Worm (Caenorhabditis elegans): ENCODE data around the gene ZK930.6.

- no peak for TF ChIP-seq ces-1 (GFP tag; optimal IDR thresholded peaks at IDR 0.05)
- TF ChIP-seq nhr-77 (tag; optimal IDR thresholded peaks at IDR 0.05): no peak
- no peak for TF ChIP-seq nhr-237 (tag; optimal IDR thresholded peaks at IDR 0.05)
- TF ChIP-seq snpc-4 (tag; optimal IDR thresholded peaks at IDR 0.05): no peak
- TF ChIP-seq lin-13 (GFP tag; optimal IDR thresholded peaks at IDR 0.05): no peak
- no peak for TF ChIP-seq mab-9 (GFP tag; IDR thresholded peaks at IDR 0.05)
- no peak for TF ChIP-seq snu-23 (GFP tag; optimal IDR thresholded peaks at IDR 0.05)
- no peak for TF ChIP-seq elt-3 (tag; optimal IDR thresholded peaks at IDR 0.05)
These were observed 17.4 kb downstream of the ZK930.6 start, which contains the start of gene vab-23 for ce11 chrII:11901110-11901509.
